Worm (Caenorhabditis elegans): Measurements from ENCODE around the gene frpr-14.
"Not testable (repeated sequence)": the region's sequence is repeated elsewhere in the genome, so short reads cannot be mapped to it uniquely, and the experiment has no call there.

The frpr-14 gene

ce11 chrII:650321-651005 is at the start of gene frpr-14, which contains the start of gene K07E8.7:
Gene frpr-14, plus strand, starts transcription at chrII:650955.
Gene K07E8.7, minus strand, starts transcription at chrII:650367.
- TF ChIP-seq him-1 (tag; optimal IDR thresholded peaks at IDR 0.05) (no peak), dao-5 (tag; optimal IDR thresholded peaks at IDR 0.05) (no peak), W03F9.2 (tag; optimal IDR thresholded peaks at IDR 0.05) (no peak)

- TF ChIP-seq dao-5 (tag; optimal IDR thresholded peaks at IDR 0.05): no peak
Observed at ce11 chrII:601305-601704, 49.5 kb upstream of the frpr-14 start.

ce11 chrII:602020-602419 is 48.7 kb upstream of the frpr-14 start, which contains the start of gene nhl-3:
Gene nhl-3, minus strand, starts transcription at chrII:602120.
- TF ChIP-seq W03F9.2 (tag; optimal IDR thresholded peaks at IDR 0.05) (no peak), him-1 (tag; optimal IDR thresholded peaks at IDR 0.05) (no peak), dao-5 (tag; optimal IDR thresholded peaks at IDR 0.05) (no peak)

- TF ChIP-seq W03F9.2 (tag; optimal IDR thresholded peaks at IDR 0.05): no peak
- TF ChIP-seq dao-5 (tag; optimal IDR thresholded peaks at IDR 0.05): no peak
- no peak for TF ChIP-seq him-1 (tag; optimal IDR thresholded peaks at IDR 0.05)
Observed at ce11 chrII:602969-603368, 47.8 kb upstream of the frpr-14 start.

ce11 chrII:605267-605666 is 45.5 kb upstream of the frpr-14 start, which contains the start of gene W04H10.2:
Gene W04H10.2, plus strand, starts transcription at chrII:605567.
- TF ChIP-seq him-1 (tag; optimal IDR thresholded peaks at IDR 0.05) (no peak), W03F9.2 (tag; optimal IDR thresholded peaks at IDR 0.05) (no peak), dao-5 (tag; optimal IDR thresholded peaks at IDR 0.05) (no peak)

ce11 chrII:606033-606432 is 44.7 kb upstream of the frpr-14 start, which contains the start of gene W04H10.5:
Gene W04H10.5, plus strand, starts transcription at chrII:606333.
- TF ChIP-seq W03F9.2 (tag; optimal IDR thresholded peaks at IDR 0.05): no peak
- no peak for TF ChIP-seq dao-5 (tag; optimal IDR thresholded peaks at IDR 0.05)
- TF ChIP-seq him-1 (tag; optimal IDR thresholded peaks at IDR 0.05): no peak

ce11 chrII:608341-608740 is 42.4 kb upstream of the frpr-14 start, which contains the start of gene W04H10.6:
Gene W04H10.6, minus strand, starts transcription at chrII:608441.
- TF ChIP-seq dao-5 (tag; optimal IDR thresholded peaks at IDR 0.05): no peak

ce11 chrII:608757-609156 is 42.0 kb upstream of the frpr-14 start, which contains the start of gene W04H10.1:
Gene W04H10.1, plus strand, starts transcription at chrII:609057.
- no peak for TF ChIP-seq W03F9.2 (tag; optimal IDR thresholded peaks at IDR 0.05)
- no peak for TF ChIP-seq him-1 (tag; optimal IDR thresholded peaks at IDR 0.05)
- TF ChIP-seq dao-5 (tag; optimal IDR thresholded peaks at IDR 0.05): no peak

ce11 chrII:612361-612760 is 38.4 kb upstream of the frpr-14 start, which contains the start of gene clec-118:
Gene clec-118, minus strand, starts transcription at chrII:612461.
- not testable (repeated sequence) for TF ChIP-seq dao-5, W03F9.2, him-1 (tag; optimal IDR thresholded peaks at IDR 0.05)

- TF ChIP-seq dao-5 (tag; optimal IDR thresholded peaks at IDR 0.05) (no peak), him-1 (tag; optimal IDR thresholded peaks at IDR 0.05) (no peak), W03F9.2 (tag; optimal IDR thresholded peaks at IDR 0.05) (no peak)
Observed at ce11 chrII:614701-615100, 36.1 kb upstream of the frpr-14 start.

- TF ChIP-seq W03F9.2 (tag; optimal IDR thresholded peaks at IDR 0.05) (no peak), him-1 (tag; optimal IDR thresholded peaks at IDR 0.05) (no peak), dao-5 (tag; optimal IDR thresholded peaks at IDR 0.05) (no peak)
Observed at ce11 chrII:621141-621540, 29.6 kb upstream of the frpr-14 start.

- TF ChIP-seq him-1 (tag; optimal IDR thresholded peaks at IDR 0.05) (no peak), dao-5 (tag; optimal IDR thresholded peaks at IDR 0.05) (no peak), W03F9.2 (tag; optimal IDR thresholded peaks at IDR 0.05) (no peak)
Observed at ce11 chrII:622478-622877, 28.3 kb upstream of the frpr-14 start.

ce11 chrII:624443-624842 is 26.3 kb upstream of the frpr-14 start, which contains the start of gene T04B8.5:
Gene T04B8.5, minus strand, starts transcription at chrII:624543.
- no peak for TF ChIP-seq W03F9.2 (tag; optimal IDR thresholded peaks at IDR 0.05)
- TF ChIP-seq him-1 (tag; optimal IDR thresholded peaks at IDR 0.05): no peak
- no peak for TF ChIP-seq dao-5 (tag; optimal IDR thresholded peaks at IDR 0.05)

ce11 chrII:625926-626325 is 24.8 kb upstream of the frpr-14 start:
- TF ChIP-seq W03F9.2 (tag; optimal IDR thresholded peaks at IDR 0.05) (no peak), dao-5 (tag; optimal IDR thresholded peaks at IDR 0.05) (no peak), him-1 (tag; optimal IDR thresholded peaks at IDR 0.05) (no peak)

ce11 chrII:627205-627604 is 23.6 kb upstream of the frpr-14 start, which contains the start of gene arrd-1:
Gene arrd-1, plus strand, starts transcription at chrII:627505.
- TF ChIP-seq him-1 (tag; optimal IDR thresholded peaks at IDR 0.05) (no peak), dao-5 (tag; optimal IDR thresholded peaks at IDR 0.05) (no peak), W03F9.2 (tag; optimal IDR thresholded peaks at IDR 0.05) (no peak)

All from whole organism, L4/young adult.